Fruit fly (Drosophila melanogaster) whole organism, embryonic: Measurements from ENCODE around the gene barc.
A peak's percentile ranks its signal among the peaks of the same experiment; 100 is the strongest.

Source experiments
- CG10543 ChIP-seq: fragments of 200-800 bp; sonication (Bioruptor generic); optimal IDR thresholded peaks from 3 replicates; lab custom pipeline; 2017; ENCODE audit warnings: missing biosample characterization, mild to moderate bottlenecking, missing genetic modification characterization, moderate library complexity
- CG10959 ChIP-seq: fragments of 200-800 bp; sonication (Bioruptor generic); IDR thresholded peaks from 2 replicates; pipeline ENCODE4 v1.3.6; 2022; ENCODE audit warnings: missing biosample characterization, missing genetic modification characterization
- CG12236 ChIP-seq: fragments of 200-800 bp; sonication (Bioruptor generic); optimal IDR thresholded peaks from 2 replicates; lab custom pipeline; 2016; ENCODE audit warnings: missing biosample characterization, missing genetic modification characterization
- CG1529 ChIP-seq: fragments of 200-800 bp; sonication (Bioruptor generic); optimal IDR thresholded peaks from 3 replicates; lab custom pipeline; 2018; ENCODE audit warnings: missing biosample characterization, missing genetic modification characterization
- CG15696 ChIP-seq: fragments of 200-800 bp; sonication (Bioruptor generic); optimal IDR thresholded peaks from 2 replicates; lab custom pipeline; 2019; ENCODE audit warnings: missing biosample characterization, mild to moderate bottlenecking, missing genetic modification characterization, moderate library complexity
- CG16779 ChIP-seq: fragments of 200-800 bp; sonication (Bioruptor generic); IDR thresholded peaks from 2 replicates; pipeline ENCODE4 v1.3.6; 2022; ENCODE audit warnings: missing biosample characterization, missing genetic modification characterization
- CG17186 ChIP-seq: fragments of 200-800 bp; sonication (Bioruptor generic); optimal IDR thresholded peaks from 3 replicates; lab custom pipeline; 2017; ENCODE audit warnings: missing biosample characterization, missing genetic modification reagents, missing genetic modification characterization
- CG17829 ChIP-seq: fragments of 200-800 bp; optimal IDR thresholded peaks from 2 replicates; lab custom pipeline; 2019; ENCODE audit warnings: missing biosample characterization, mild to moderate bottlenecking, missing genetic modification characterization, moderate library complexity
- CG2889 ChIP-seq: fragments of 200-800 bp; sonication (Bioruptor generic); IDR thresholded peaks from 3 replicates; pipeline ENCODE4 v1.3.6; 2022; ENCODE audit warnings: missing biosample characterization, missing genetic modification characterization
- CG31388 ChIP-seq: fragments of 200-800 bp; sonication (Bioruptor generic); optimal IDR thresholded peaks from 2 replicates; lab custom pipeline; 2016; ENCODE audit warnings: missing biosample characterization, missing genetic modification characterization
- CG4282 ChIP-seq: fragments of 200-800 bp; sonication (Bioruptor generic); optimal IDR thresholded peaks from 2 replicates; lab custom pipeline; 2016; ENCODE audit warnings: missing biosample characterization, missing genetic modification characterization
- CG4328 ChIP-seq: fragments of 200-800 bp; sonication (Bioruptor generic); optimal IDR thresholded peaks from 3 replicates; lab custom pipeline; 2017; ENCODE audit warnings: missing biosample characterization, missing genetic modification reagents, missing genetic modification characterization
- CG6175 ChIP-seq: fragments of 200-800 bp; sonication (Bioruptor generic); IDR thresholded peaks from 3 replicates; pipeline ENCODE4 v1.3.6; 2022; ENCODE audit warnings: missing biosample characterization, missing genetic modification characterization
- CG6689 ChIP-seq: fragments of 200-800 bp; sonication (Bioruptor generic); IDR thresholded peaks from 2 replicates; pipeline ENCODE4 v1.3.6; 2022; ENCODE audit warnings: missing biosample characterization, missing genetic modification characterization
- CG6791 ChIP-seq: fragments of 200-800 bp; sonication (Bioruptor generic); IDR thresholded peaks from 3 replicates; pipeline ENCODE4 v1.3.6; 2022; ENCODE audit warnings: missing biosample characterization, missing genetic modification characterization; ENCODE audit not compliant: partially characterized antibody
- CG9876 ChIP-seq: fragments of 200-800 bp; sonication (Bioruptor generic); optimal IDR thresholded peaks from 2 replicates; lab custom pipeline; 2016; ENCODE audit warnings: missing biosample characterization, missing genetic modification characterization
- Dad ChIP-seq: fragments of 200-800 bp; sonication (Bioruptor generic); optimal IDR thresholded peaks from 3 replicates; lab custom pipeline; 2016; ENCODE audit warnings: missing biosample characterization, missing genetic modification characterization
- Doc2 ChIP-seq: fragments of 200-800 bp; sonication (Bioruptor generic); IDR thresholded peaks from 2 replicates; pipeline ENCODE4 v1.3.6; 2022; ENCODE audit warnings: missing biosample characterization, missing genetic modification characterization
- E2f1 ChIP-seq: fragments of 200-800 bp; sonication (Bioruptor generic); IDR thresholded peaks from 2 replicates; pipeline ENCODE4 v1.3.6; 2022; ENCODE audit warnings: missing biosample characterization, missing genetic modification characterization
- HmgD ChIP-seq: fragments of 200-800 bp; sonication (Bioruptor generic); optimal IDR thresholded peaks from 3 replicates; lab custom pipeline; 2016; ENCODE audit warnings: missing biosample characterization, missing genetic modification characterization
- Hsf ChIP-seq: fragments of 200-800 bp; sonication (Bioruptor generic); optimal IDR thresholded peaks from 3 replicates; lab custom pipeline; 2016; ENCODE audit warnings: missing biosample characterization, missing genetic modification characterization
- Kr ChIP-seq: fragments of 200-800 bp; sonication (Bioruptor generic); optimal IDR thresholded peaks from 2 replicates; lab custom pipeline; 2017; ENCODE audit warnings: missing biosample characterization, mild to moderate bottlenecking, missing genetic modification characterization
- Lim3 ChIP-seq: fragments of 200-800 bp; sonication (Bioruptor generic); IDR thresholded peaks from 2 replicates; pipeline ENCODE4 v1.3.6; 2022; ENCODE audit warnings: missing biosample characterization, missing genetic modification characterization
- Med ChIP-seq: fragments of 200-800 bp; sonication (Bioruptor generic); peaks from one replicate; lab custom pipeline; 2016; ENCODE audit warnings: missing biosample characterization, missing genetic modification characterization, mild to moderate bottlenecking, inconsistent platforms, moderate library complexity
- Neu2 ChIP-seq: fragments of 200-800 bp; sonication (Bioruptor generic); optimal IDR thresholded peaks from 3 replicates; lab custom pipeline; 2016; ENCODE audit warnings: missing biosample characterization, missing genetic modification characterization, borderline replicate concordance
- Opbp ChIP-seq: fragments of 200-800 bp; sonication (Bioruptor generic); IDR thresholded peaks from 3 replicates; pipeline ENCODE4 v1.3.6; 2022; ENCODE audit warnings: missing biosample characterization, missing genetic modification characterization; ENCODE audit not compliant: partially characterized antibody
- Rfx ChIP-seq: fragments of 200-800 bp; sonication (Bioruptor generic); IDR thresholded peaks from 2 replicates; pipeline ENCODE4 v1.3.6; 2022; ENCODE audit warnings: missing biosample characterization, missing genetic modification characterization
- Sox102F ChIP-seq: fragments of 200-800 bp; sonication (Bioruptor generic); optimal IDR thresholded peaks from 2 replicates; lab custom pipeline; 2018; ENCODE audit warnings: missing biosample characterization, mild to moderate bottlenecking, missing genetic modification characterization, moderate library complexity
- Spps ChIP-seq: fragments of 200-800 bp; sonication (Bioruptor generic); optimal IDR thresholded peaks from 2 replicates; lab custom pipeline; 2018; ENCODE audit warnings: missing biosample characterization, mild to moderate bottlenecking, missing genetic modification characterization
- TFAM ChIP-seq: fragments of 200-800 bp; sonication (Bioruptor generic); optimal IDR thresholded peaks from 2 replicates; lab custom pipeline; 2017; ENCODE audit warnings: missing biosample characterization, missing genetic modification characterization, inconsistent platforms
- Xbp1 ChIP-seq: fragments of 200-800 bp; sonication (Bioruptor generic); optimal IDR thresholded peaks from 3 replicates; lab custom pipeline; 2016; ENCODE audit warnings: missing biosample characterization, mild to moderate bottlenecking, missing genetic modification characterization
- ac ChIP-seq: fragments of 200-800 bp; sonication (Bioruptor generic); optimal IDR thresholded peaks from 3 replicates; lab custom pipeline; 2017; ENCODE audit warnings: missing biosample characterization, mild to moderate bottlenecking, missing genetic modification characterization
- al ChIP-seq: fragments of 200-800 bp; sonication (Bioruptor generic); IDR thresholded peaks from 2 replicates; pipeline ENCODE4 v1.3.6; 2022; ENCODE audit warnings: missing biosample characterization, missing genetic modification characterization
- ap ChIP-seq: fragments of 200-800 bp; sonication (Bioruptor generic); IDR thresholded peaks from 2 replicates; pipeline ENCODE4 v1.3.6; 2022; ENCODE audit warnings: missing biosample characterization, missing genetic modification characterization
- ara ChIP-seq: fragments of 200-800 bp; sonication (Bioruptor generic); IDR thresholded peaks from 2 replicates; pipeline ENCODE4 v1.3.6; 2022; ENCODE audit warnings: missing biosample characterization, missing genetic modification characterization
- ato ChIP-seq: fragments of 200-800 bp; sonication (Bioruptor generic); IDR thresholded peaks from 2 replicates; pipeline ENCODE4 v1.3.6; 2022; ENCODE audit warnings: missing biosample characterization, missing genetic modification characterization; ENCODE audit not compliant: partially characterized antibody
- az2 ChIP-seq: fragments of 200-800 bp; sonication (Bioruptor generic); optimal IDR thresholded peaks from 3 replicates; lab custom pipeline; 2016; ENCODE audit warnings: missing biosample characterization, missing genetic modification characterization
- bsh ChIP-seq, 2 experiments: fragments of 200-800 bp; sonication (Bioruptor generic); optimal IDR thresholded peaks; 2 replicates each; lab custom pipeline; 2017 to 2018; ENCODE audit warnings: mild to moderate bottlenecking in 2 of 2, missing biosample characterization in 2 of 2, missing genetic modification characterization in 2 of 2, moderate library complexity in 1 of 2
- crol ChIP-seq: fragments of 200-800 bp; sonication (Bioruptor generic); IDR thresholded peaks from 2 replicates; pipeline ENCODE4 v1.3.6; 2022; ENCODE audit warnings: missing biosample characterization, missing genetic modification characterization
- fd96Cb ChIP-seq: fragments of 200-800 bp; sonication (Bioruptor generic); optimal IDR thresholded peaks from 2 replicates; lab custom pipeline; 2018; ENCODE audit warnings: missing biosample characterization, mild to moderate bottlenecking, missing genetic modification characterization, moderate library complexity
- ftz-f1 ChIP-seq: fragments of 200-800 bp; sonication (Bioruptor generic); optimal IDR thresholded peaks from 2 replicates; lab custom pipeline; 2016; ENCODE audit warnings: missing biosample characterization, missing genetic modification characterization
- hkb ChIP-seq, 2 experiments: fragments of 200-800 bp in 1 of 2; fragments of >200 bp in 1 of 2; sonication (Bioruptor generic) in 1 of 2; IDR thresholded peaks in 1 of 2; optimal IDR thresholded peaks in 1 of 2; 2 replicates each; pipeline versions ENCODE4 v1.3.6 to Lab custom; 2017 to 2022; ENCODE audit warnings: missing biosample characterization in 1 of 2, missing genetic modification characterization in 1 of 2
- ken ChIP-seq: fragments of 200-800 bp; sonication (Bioruptor generic); IDR thresholded peaks from 3 replicates; pipeline ENCODE4 v1.3.6; 2022; ENCODE audit warnings: missing biosample characterization, missing genetic modification characterization
- nom ChIP-seq: fragments of 200-800 bp; sonication (Bioruptor generic); optimal IDR thresholded peaks from 2 replicates; lab custom pipeline; 2017; ENCODE audit warnings: missing biosample characterization, missing genetic modification characterization, mild to moderate bottlenecking, moderate library complexity, missing genetic modification reagents
- oc ChIP-seq: fragments of 200-800 bp; sonication (Bioruptor generic); optimal IDR thresholded peaks from 2 replicates; lab custom pipeline; 2018; ENCODE audit warnings: missing biosample characterization, mild to moderate bottlenecking, missing genetic modification characterization, moderate library complexity
- pros ChIP-seq: fragments of 200-800 bp; sonication (Bioruptor generic); optimal IDR thresholded peaks from 3 replicates; lab custom pipeline; 2019; ENCODE audit warnings: missing biosample characterization, mild to moderate bottlenecking, missing genetic modification characterization, moderate library complexity
- run ChIP-seq: fragments of 200-800 bp; sonication (Bioruptor generic); optimal IDR thresholded peaks from 3 replicates; lab custom pipeline; 2018; ENCODE audit warnings: missing biosample characterization, mild to moderate bottlenecking, missing genetic modification characterization
- stwl ChIP-seq: fragments of 200-800 bp; sonication (Bioruptor generic); optimal IDR thresholded peaks from 3 replicates; lab custom pipeline; 2018; ENCODE audit warnings: missing biosample characterization, mild to moderate bottlenecking, missing genetic modification characterization, moderate library complexity
- twi ChIP-seq: fragments of 200-800 bp; optimal IDR thresholded peaks from 2 replicates; lab custom pipeline; 2019; ENCODE audit warnings: missing biosample characterization, mild to moderate bottlenecking, missing genetic modification characterization, moderate library complexity
- vnd ChIP-seq: fragments of 200-800 bp; sonication (Bioruptor generic); IDR thresholded peaks from 3 replicates; pipeline ENCODE4 v1.3.6; 2022; ENCODE audit warnings: missing biosample characterization, missing genetic modification characterization; ENCODE audit not compliant: partially characterized antibody
- yki ChIP-seq: fragments of >200 bp; optimal IDR thresholded peaks from 3 replicates; lab custom pipeline; 2018
- zen ChIP-seq: fragments of 200-800 bp; sonication (Bioruptor generic); optimal IDR thresholded peaks from 3 replicates; lab custom pipeline; 2018; ENCODE audit warnings: missing biosample characterization, mild to moderate bottlenecking, missing genetic modification characterization, moderate library complexity

Gene barc

DNA sequence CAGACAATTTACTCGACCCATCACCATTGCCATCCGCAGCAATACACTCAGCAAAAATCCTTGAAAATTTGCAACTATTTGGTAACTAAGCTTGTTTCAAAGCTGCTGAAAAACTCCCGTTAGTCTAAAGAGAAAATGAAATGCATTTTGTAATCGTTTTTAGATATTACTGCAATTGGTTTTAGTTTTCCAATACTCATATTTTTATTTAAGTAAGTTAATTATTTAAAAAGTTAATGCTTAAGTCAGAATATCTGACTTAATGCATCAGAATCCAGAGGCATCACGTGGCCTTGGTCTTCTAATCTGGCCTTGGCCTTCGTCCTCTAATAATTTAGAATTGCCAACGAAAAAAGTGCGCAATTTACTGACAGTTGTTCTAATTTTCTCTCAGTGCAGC, 29.9 kb upstream of the barc start (continued):
- TF ChIP-seq CG1529 (GFP tag; lab: Kevin White, UChicago) = no peak
- TF ChIP-seq Rfx (GFP tag; lab: Robert Waterston, UW) = no peak
- no peak for TF ChIP-seq Xbp1
- TF ChIP-seq CG2889 (GFP tag; lab: Robert Waterston, UW) = no peak
- no peak for TF ChIP-seq pros
- no peak for TF ChIP-seq CG31388 (GFP tag; lab: Kevin White, UChicago)
- TF ChIP-seq CG17829 (tag; lab: Kevin White, UChicago) = peak; percentile 45
- no peak for TF ChIP-seq Hsf (GFP tag; lab: Kevin White, UChicago)
- no peak for TF ChIP-seq CG6175 (GFP tag; lab: Robert Waterston, UW)
- no peak for TF ChIP-seq Dad (GFP tag; lab: Kevin White, UChicago)
- TF ChIP-seq Kr (GFP tag; lab: Kevin White, UChicago) = no peak
- no peak for TF ChIP-seq ken (GFP tag; lab: Robert Waterston, UW)
- no peak for TF ChIP-seq Med (GFP tag; lab: Kevin White, UChicago)
- peak in 1 of 2 experiments; percentile 33 for TF ChIP-seq bsh (GFP tag; optimal IDR thresholded peaks at IDR 0.05; lab: Kevin White, UChicago)
- TF ChIP-seq zen (tag; lab: Kevin White, UChicago) = peak; percentile 15
- peak; percentile 27 for TF ChIP-seq az2 (GFP tag; lab: Kevin White, UChicago)
- no peak for TF ChIP-seq run
- no peak for TF ChIP-seq CG6791 (GFP tag; lab: Robert Waterston, UW)
- no peak for TF ChIP-seq CG17186 (GFP tag; lab: Kevin White, UChicago)
- TF ChIP-seq ap (GFP tag; lab: Robert Waterston, UW) = no peak
- TF ChIP-seq al (GFP tag; lab: Robert Waterston, UW) = no peak
- peak; percentile 15; the same call in 1 of the 2 replicates for TF ChIP-seq CG6689 (GFP tag; lab: Robert Waterston, UW)
- no peak for TF ChIP-seq CG10543 (GFP tag; lab: Kevin White, UChicago)
- no peak for TF ChIP-seq stwl
- TF ChIP-seq TFAM (GFP tag; lab: Kevin White, UChicago) = no peak
- peak; percentile 49 for TF ChIP-seq CG15696 (tag; lab: Kevin White, UChicago)
- no peak for TF ChIP-seq Doc2 (GFP tag; lab: Robert Waterston, UW)
- no peak for TF ChIP-seq Neu2
- TF ChIP-seq hkb (optimal IDR thresholded peaks at IDR 0.05; lab: Kevin White, UChicago) = no peak
- TF ChIP-seq hkb (GFP tag; IDR thresholded peaks at IDR 0.05; lab: Robert Waterston, UW) = no peak
- TF ChIP-seq HmgD (GFP tag; lab: Kevin White, UChicago) = no peak
- no peak for TF ChIP-seq Opbp (GFP tag; lab: Robert Waterston, UW)
- no peak for TF ChIP-seq CG4328
- no peak for TF ChIP-seq crol (GFP tag; lab: Robert Waterston, UW)
- no peak for TF ChIP-seq CG16779 (GFP tag; lab: Robert Waterston, UW)
- peak; percentile 21 for TF ChIP-seq Sox102F (GFP tag; lab: Kevin White, UChicago)
- TF ChIP-seq oc (tag; lab: Kevin White, UChicago) = no peak
- TF ChIP-seq ato = no peak
- TF ChIP-seq CG9876 = no peak
- no peak for TF ChIP-seq twi
- TF ChIP-seq ac (GFP tag; lab: Kevin White, UChicago) = no peak
- TF ChIP-seq nom = no peak
- TF ChIP-seq vnd (GFP tag; lab: Robert Waterston, UW) = no peak
- 0 out of 2 replicates have a peak, but pooled peaks have one; percentile 9 for TF ChIP-seq CG10959
- no peak for TF ChIP-seq ftz-f1
- no peak for TF ChIP-seq CG4282 (GFP tag; lab: Kevin White, UChicago)
- no peak for TF ChIP-seq E2f1 (GFP tag; lab: Robert Waterston, UW)
- TF ChIP-seq fd96Cb (tag; lab: Kevin White, UChicago) = peak; percentile 18
- TF ChIP-seq CG12236 (GFP tag; lab: Kevin White, UChicago) = no peak
- TF ChIP-seq Lim3 (GFP tag; lab: Robert Waterston, UW) = no peak
- no peak for TF ChIP-seq Spps
- no peak for TF ChIP-seq ara
- no peak for TF ChIP-seq yki
